Fruit fly (Drosophila melanogaster) whole organism, embryonic: ENCODE results near the gene CG12177.

ENCODE experiments used
- CG10267 ChIP-seq: fragments of 200-800 bp; sonication (Bioruptor generic); optimal IDR thresholded peaks from 2 replicates; lab custom pipeline; 2018; ENCODE audit warnings: missing biosample characterization, mild to moderate bottlenecking, missing genetic modification characterization, moderate library complexity
- CG11456 ChIP-seq: fragments of 200-800 bp; sonication (Bioruptor generic); IDR thresholded peaks from 3 replicates; pipeline ENCODE4 v1.3.6; 2022; ENCODE audit warnings: missing biosample characterization, missing genetic modification characterization
- CG12071 ChIP-seq: fragments of 200-800 bp; sonication (Bioruptor generic); optimal IDR thresholded peaks from 3 replicates; lab custom pipeline; 2018; ENCODE audit warnings: missing biosample characterization, mild to moderate bottlenecking, missing genetic modification characterization
- CG12155 ChIP-seq: fragments of 200-800 bp; sonication (Bioruptor generic); optimal IDR thresholded peaks from 3 replicates; lab custom pipeline; 2016; ENCODE audit warnings: missing biosample characterization, missing genetic modification characterization
- CG12659 ChIP-seq: fragments of 200-800 bp; sonication (Bioruptor generic); optimal IDR thresholded peaks from 3 replicates; lab custom pipeline; 2017; ENCODE audit warnings: mild to moderate bottlenecking, missing biosample characterization, missing genetic modification reagents, missing genetic modification characterization
- CG13296 ChIP-seq: fragments of 200-800 bp; sonication (Bioruptor generic); optimal IDR thresholded peaks from 3 replicates; lab custom pipeline; 2018; ENCODE audit warnings: missing biosample characterization, mild to moderate bottlenecking, missing genetic modification characterization
- CG14710 ChIP-seq: fragments of 200-800 bp; sonication (Bioruptor generic); optimal IDR thresholded peaks from 3 replicates; lab custom pipeline; 2019; ENCODE audit warnings: missing biosample characterization, mild to moderate bottlenecking, missing genetic modification characterization, moderate library complexity
- CG15269 ChIP-seq: fragments of 200-800 bp; sonication (Bioruptor generic); optimal IDR thresholded peaks from 2 replicates; lab custom pipeline; 2018; ENCODE audit warnings: missing biosample characterization, mild to moderate bottlenecking, missing genetic modification characterization, moderate library complexity
- CG1603 ChIP-seq: fragments of 200-800 bp; sonication (Bioruptor generic); optimal IDR thresholded peaks from 2 replicates; lab custom pipeline; 2019; ENCODE audit warnings: missing biosample characterization, mild to moderate bottlenecking, missing genetic modification characterization, moderate library complexity
- CG17359 ChIP-seq: fragments of 200-800 bp; sonication (Bioruptor generic); optimal IDR thresholded peaks from 3 replicates; lab custom pipeline; 2018; ENCODE audit warnings: missing biosample characterization, mild to moderate bottlenecking, missing genetic modification characterization, moderate library complexity
- CG18476 ChIP-seq: fragments of 200-800 bp; sonication (Bioruptor generic); optimal IDR thresholded peaks from 2 replicates; lab custom pipeline; 2016; ENCODE audit warnings: missing biosample characterization, mild to moderate bottlenecking, missing genetic modification characterization
- CG18599 ChIP-seq: fragments of 200-800 bp; sonication (Bioruptor generic); optimal IDR thresholded peaks from 3 replicates; lab custom pipeline; 2017; ENCODE audit warnings: missing biosample characterization, missing genetic modification characterization, mild to moderate bottlenecking, moderate library complexity, missing genetic modification reagents
- CG2202 ChIP-seq: fragments of 200-800 bp; sonication (Bioruptor generic); optimal IDR thresholded peaks from 2 replicates; lab custom pipeline; 2018; ENCODE audit warnings: missing biosample characterization, mild to moderate bottlenecking, missing genetic modification characterization
- CG2875 ChIP-seq: fragments of 200-800 bp; sonication (Bioruptor generic); optimal IDR thresholded peaks from 2 replicates; lab custom pipeline; 2017; ENCODE audit warnings: missing biosample characterization, mild to moderate bottlenecking, missing genetic modification characterization, missing genetic modification reagents
- CG3407 ChIP-seq: fragments of 200-800 bp; sonication (Bioruptor generic); optimal IDR thresholded peaks from 2 replicates; lab custom pipeline; 2018; ENCODE audit warnings: missing biosample characterization, mild to moderate bottlenecking, missing genetic modification characterization
- CG34376 ChIP-seq: fragments of 200-800 bp; sonication (Bioruptor generic); optimal IDR thresholded peaks from 2 replicates; lab custom pipeline; 2018; ENCODE audit warnings: missing biosample characterization, mild to moderate bottlenecking, missing genetic modification characterization
- CG3726 ChIP-seq: fragments of 200-800 bp; sonication (Bioruptor generic); IDR thresholded peaks from 3 replicates; pipeline ENCODE4, ENCODE4 v1.3.6; 2022; ENCODE audit warnings: missing biosample characterization, missing genetic modification characterization
- CG4854 ChIP-seq: fragments of 200-800 bp; sonication (Bioruptor generic); optimal IDR thresholded peaks from 2 replicates; lab custom pipeline; 2016; ENCODE audit warnings: missing biosample characterization, missing genetic modification characterization, inconsistent platforms
- CG6654 ChIP-seq: fragments of 200-800 bp; sonication (Bioruptor generic); optimal IDR thresholded peaks from 2 replicates; lab custom pipeline; 2017; ENCODE audit warnings: missing biosample characterization, mild to moderate bottlenecking, missing genetic modification characterization
- CG6791 ChIP-seq: fragments of 200-800 bp; sonication (Bioruptor generic); IDR thresholded peaks from 3 replicates; pipeline ENCODE4 v1.3.6; 2022; ENCODE audit warnings: missing biosample characterization, missing genetic modification characterization; ENCODE audit not compliant: partially characterized antibody
- CoRest ChIP-seq: fragments of 200-800 bp; sonication (Bioruptor generic); optimal IDR thresholded peaks from 3 replicates; lab custom pipeline; 2018; ENCODE audit warnings: missing biosample characterization, mild to moderate bottlenecking, missing genetic modification characterization, moderate library complexity
- Deaf1 ChIP-seq: fragments of 200-800 bp; optimal IDR thresholded peaks from 3 replicates; lab custom pipeline; 2019; ENCODE audit warnings: missing biosample characterization, mild to moderate bottlenecking, missing genetic modification characterization, moderate library complexity
- Doc2 ChIP-seq: fragments of 200-800 bp; sonication (Bioruptor generic); IDR thresholded peaks from 2 replicates; pipeline ENCODE4 v1.3.6; 2022; ENCODE audit warnings: missing biosample characterization, missing genetic modification characterization
- Hr78 ChIP-seq, 2 experiments: fragments of 200-800 bp in 1 of 2; fragments of >200 bp in 1 of 2; sonication (Bioruptor generic) in 1 of 2; optimal IDR thresholded peaks; 2 replicates each; lab custom pipeline; 2017 to 2019; ENCODE audit warnings: missing biosample characterization in 2 of 2, missing genetic modification characterization in 2 of 2, mild to moderate bottlenecking in 1 of 2, moderate library complexity in 1 of 2
- Lhr ChIP-seq: fragments of 200-800 bp; sonication (Bioruptor generic); optimal IDR thresholded peaks from 3 replicates; lab custom pipeline; 2017; ENCODE audit warnings: mild to moderate bottlenecking, missing biosample characterization, missing genetic modification reagents, missing genetic modification characterization
- Lpt ChIP-seq: fragments of >200 bp; optimal IDR thresholded peaks from 2 replicates; lab custom pipeline; 2018; ENCODE audit warnings: missing biosample characterization, missing genetic modification characterization
- Med ChIP-seq: fragments of 200-800 bp; sonication (Bioruptor generic); peaks from one replicate; lab custom pipeline; 2016; ENCODE audit warnings: missing biosample characterization, missing genetic modification characterization, mild to moderate bottlenecking, inconsistent platforms, moderate library complexity
- Meics ChIP-seq: fragments of 200-800 bp; sonication (Bioruptor generic); optimal IDR thresholded peaks from 2 replicates; lab custom pipeline; 2017; ENCODE audit warnings: missing biosample characterization, mild to moderate bottlenecking, missing genetic modification characterization
- Neu2 ChIP-seq: fragments of 200-800 bp; sonication (Bioruptor generic); optimal IDR thresholded peaks from 3 replicates; lab custom pipeline; 2016; ENCODE audit warnings: missing biosample characterization, missing genetic modification characterization, borderline replicate concordance
- Pdp1 ChIP-seq, 2 experiments: fragments of 200-800 bp; sonication (Bioruptor generic); optimal IDR thresholded peaks; 3 replicates each; lab custom pipeline; 2016; ENCODE audit warnings: missing biosample characterization in 2 of 2, missing genetic modification characterization in 2 of 2, mild to moderate bottlenecking in 1 of 2, moderate library complexity in 1 of 2
- Scr ChIP-seq: fragments of 200-800 bp; sonication (Bioruptor generic); IDR thresholded peaks from 2 replicates; pipeline ENCODE4 v1.3.6; 2022; ENCODE audit warnings: missing biosample characterization, missing genetic modification characterization; ENCODE audit not compliant: partially characterized antibody
- Sox100B ChIP-seq: fragments of 200-800 bp; sonication (Bioruptor generic); optimal IDR thresholded peaks from 3 replicates; lab custom pipeline; 2018; ENCODE audit warnings: missing biosample characterization, mild to moderate bottlenecking, missing genetic modification characterization
- Sry-β ChIP-seq: fragments of 200-800 bp; sonication (Bioruptor generic); optimal IDR thresholded peaks from 2 replicates; lab custom pipeline; 2018; ENCODE audit warnings: missing biosample characterization, mild to moderate bottlenecking, missing genetic modification characterization, moderate library complexity
- bab2 ChIP-seq: fragments of 200-800 bp; sonication (Bioruptor generic); optimal IDR thresholded peaks from 2 replicates; lab custom pipeline; 2016; ENCODE audit warnings: missing biosample characterization, missing genetic modification characterization
- cad ChIP-seq: fragments of >200 bp; optimal IDR thresholded peaks from 2 replicates; lab custom pipeline; 2017; ENCODE audit warnings: missing biosample characterization, missing genetic modification characterization
- dm ChIP-seq: fragments of 200-800 bp; sonication (Bioruptor generic); optimal IDR thresholded peaks from 3 replicates; lab custom pipeline; 2016; ENCODE audit warnings: missing biosample characterization, missing genetic modification characterization
- dmrt99B ChIP-seq: fragments of 200-800 bp; sonication (Bioruptor generic); optimal IDR thresholded peaks from 2 replicates; lab custom pipeline; 2018; ENCODE audit warnings: missing biosample characterization, mild to moderate bottlenecking, missing genetic modification characterization, moderate library complexity
- exex ChIP-seq: fragments of 200-800 bp; sonication (Bioruptor generic); optimal IDR thresholded peaks from 4 replicates; lab custom pipeline; 2018; ENCODE audit warnings: missing biosample characterization, mild to moderate bottlenecking, missing genetic modification characterization, moderate library complexity
- fd3F ChIP-seq: fragments of 200-800 bp; sonication (Bioruptor generic); optimal IDR thresholded peaks from 2 replicates; lab custom pipeline; 2018; ENCODE audit warnings: missing biosample characterization, mild to moderate bottlenecking, missing genetic modification characterization, moderate library complexity
- ftz-f1 ChIP-seq: fragments of 200-800 bp; sonication (Bioruptor generic); optimal IDR thresholded peaks from 2 replicates; lab custom pipeline; 2016; ENCODE audit warnings: missing biosample characterization, missing genetic modification characterization
- grau ChIP-seq: fragments of 200-800 bp; optimal IDR thresholded peaks from 3 replicates; lab custom pipeline; 2019; ENCODE audit warnings: missing biosample characterization, mild to moderate bottlenecking, missing genetic modification characterization, moderate library complexity
- kni ChIP-seq: fragments of 200-800 bp; sonication (Bioruptor generic); optimal IDR thresholded peaks from 3 replicates; lab custom pipeline; 2017; ENCODE audit warnings: mild to moderate bottlenecking, missing biosample characterization, missing genetic modification reagents, missing genetic modification characterization
- nau ChIP-seq: fragments of 200-800 bp; sonication (Bioruptor generic); optimal IDR thresholded peaks from 3 replicates; lab custom pipeline; 2017; ENCODE audit warnings: missing biosample characterization, mild to moderate bottlenecking, missing genetic modification characterization, missing genetic modification reagents
- sd ChIP-seq: fragments of 200-800 bp; sonication (Bioruptor generic); optimal IDR thresholded peaks from 3 replicates; lab custom pipeline; 2018; ENCODE audit warnings: missing biosample characterization, mild to moderate bottlenecking, missing genetic modification characterization, moderate library complexity
- sens ChIP-seq: fragments of 200-800 bp; sonication (Bioruptor generic); peaks from one replicate; lab custom pipeline; 2016; ENCODE audit warnings: missing biosample characterization, missing genetic modification characterization
- slp2 ChIP-seq: fragments of 200-800 bp; sonication (Bioruptor generic); optimal IDR thresholded peaks from 2 replicates; lab custom pipeline; 2016; ENCODE audit warnings: missing biosample characterization, missing genetic modification characterization
- trem ChIP-seq: fragments of 200-800 bp; optimal IDR thresholded peaks from 3 replicates; lab custom pipeline; 2019; ENCODE audit warnings: missing biosample characterization, mild to moderate bottlenecking, missing genetic modification characterization, moderate library complexity
- ttk ChIP-seq: fragments of 200-800 bp; sonication (Bioruptor generic); IDR thresholded peaks from 2 replicates; pipeline ENCODE4 v2.1.2; 2022; ENCODE audit warnings: missing biosample characterization, missing genetic modification characterization

Gene CG12177

dm6 chrX:13646175-13646574, 34.1 kb downstream of the CG12177 start (continued):
- TF ChIP-seq CG10267 (tag; lab: Kevin White, UChicago) (no peak), Scr (GFP tag; lab: Robert Waterston, UW) (no peak), CG11456 (no peak), Deaf1 (no peak), CoRest (no peak), CG18599 (GFP tag; lab: Kevin White, UChicago) (peak; percentile 19), kni (GFP tag; lab: Kevin White, UChicago) (no peak), CG6791 (GFP tag; lab: Robert Waterston, UW) (no peak), Pdp1 (GFP tag; optimal IDR thresholded peaks at IDR 0.05; lab: Kevin White, UChicago) (peak in 1 of 2 experiments; percentile 11), CG15269 (tag; lab: Kevin White, UChicago) (no peak), CG34376 (GFP tag; lab: Kevin White, UChicago) (peak; percentile 71), ftz-f1 (GFP tag; lab: Kevin White, UChicago) (no peak), cad (GFP tag; lab: Kevin White, UChicago) (no peak), CG4854 (GFP tag; lab: Kevin White, UChicago) (no peak), CG18476 (no peak), Med (GFP tag; lab: Kevin White, UChicago) (peak; percentile 48), CG12155 (no peak), dm (GFP tag; lab: Kevin White, UChicago) (no peak), slp2 (GFP tag; lab: Kevin White, UChicago) (no peak), Doc2 (GFP tag; lab: Robert Waterston, UW) (no peak), sd (tag; lab: Kevin White, UChicago) (no peak), Neu2 (GFP tag; lab: Kevin White, UChicago) (no peak), CG6654 (GFP tag; lab: Kevin White, UChicago) (no peak), exex (tag; lab: Kevin White, UChicago) (peak; percentile 90), dmrt99B (tag; lab: Kevin White, UChicago) (no peak)

DNA sequence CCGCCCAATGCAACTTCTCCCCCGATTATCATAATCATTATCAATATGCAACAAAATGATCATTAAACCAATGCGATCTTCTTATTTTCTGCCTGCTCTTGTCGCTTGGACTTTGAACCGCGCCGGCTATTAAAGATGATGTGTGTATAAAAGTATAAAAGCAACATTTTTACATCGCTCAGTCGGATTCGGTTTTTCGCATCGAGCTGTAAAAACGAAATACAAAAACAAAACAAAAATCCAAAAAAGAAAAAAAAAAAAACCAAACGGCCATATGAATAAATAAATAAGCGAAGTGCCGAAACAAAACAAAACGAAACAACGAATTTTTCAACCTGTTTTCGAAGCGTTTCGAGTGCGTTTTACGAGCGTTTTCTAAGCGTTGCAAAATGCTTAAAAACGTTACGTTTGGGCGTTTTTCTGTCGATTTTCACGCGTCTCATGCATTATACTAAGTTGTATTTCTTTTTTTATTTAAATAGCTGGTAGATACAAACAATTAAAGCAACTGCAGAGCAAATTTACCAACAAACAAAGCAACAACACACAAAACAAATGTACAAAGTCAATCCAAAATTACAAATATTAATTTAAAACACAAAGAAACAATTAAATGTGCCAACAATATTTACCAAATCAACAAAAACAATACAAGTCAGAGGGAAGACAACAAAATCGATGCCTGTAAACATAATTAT, 35.5 kb downstream of the CG12177 start:
- TF ChIP-seq CG12659 (peak; percentile 16), CG1603 (tag; lab: Kevin White, UChicago) (peak; percentile 12), CG2875 (GFP tag; lab: Kevin White, UChicago) (peak; percentile 69), Hr78 (GFP tag; optimal IDR thresholded peaks at IDR 0.05; lab: Kevin White, UChicago) (no peak), grau (tag; lab: Kevin White, UChicago) (peak; percentile 23), CG17359 (tag; lab: Kevin White, UChicago) (peak; percentile 63), bab2 (GFP tag; lab: Kevin White, UChicago) (peak; percentile 17), trem (tag; lab: Kevin White, UChicago) (peak; percentile 12), CG3726 (GFP tag; lab: Robert Waterston, UW) (no peak), CG3407 (GFP tag; lab: Kevin White, UChicago) (peak; percentile 53), Meics (GFP tag; lab: Kevin White, UChicago) (peak; percentile 40), CG14710 (tag; lab: Kevin White, UChicago) (peak; percentile 43), sd (tag; lab: Kevin White, UChicago) (peak; percentile 19), ttk (GFP tag; lab: Robert Waterston, UW) (no peak), CG12071 (peak; percentile 7), CG13296 (GFP tag; lab: Kevin White, UChicago) (peak; percentile 1), Sry-β (GFP tag; lab: Kevin White, UChicago) (peak; percentile 1), fd3F (GFP tag; lab: Kevin White, UChicago) (peak; percentile 72), nau (peak; percentile 75), Lpt (no peak), CG10267 (tag; lab: Kevin White, UChicago) (peak; percentile 12), Lhr (peak; percentile 18), sens (GFP tag; lab: Kevin White, UChicago) (peak; percentile 88), Sox100B (GFP tag; lab: Kevin White, UChicago) (peak; percentile 43), CG2202 (peak; percentile 38)
